Worm (Caenorhabditis elegans): ENCODE results near the gene ZK470.2.

The ZK470.2 gene

ce11 chrX:4157896-4158295 lies 22.9 kb downstream of the ZK470.2 start:
- TF ChIP-seq C34F6.9 (tag; optimal IDR thresholded peaks at IDR 0.05) (peak; percentile 25), nhr-129 (tag; optimal IDR thresholded peaks at IDR 0.05) (peak; percentile 55), sma-9 (GFP tag; optimal IDR thresholded peaks at IDR 0.05) (peak; percentile 70), sma-9 (tag; optimal IDR thresholded peaks at IDR 0.05) (no peak), ZK546.5 (tag; optimal IDR thresholded peaks at IDR 0.05) (no peak), F13H6.1 (tag; optimal IDR thresholded peaks at IDR 0.05) (peak; percentile 42), lsy-2 (tag; optimal IDR thresholded peaks at IDR 0.05) (peak in 1 of 2 experiments; percentile 44), mdl-1 (tag; optimal IDR thresholded peaks at IDR 0.05) (no peak), unc-62 (GFP tag; optimal IDR thresholded peaks at IDR 0.05) (no peak), ceh-16 (tag; optimal IDR thresholded peaks at IDR 0.05) (no peak), crh-2 (tag; optimal IDR thresholded peaks at IDR 0.05) (no peak), nhr-6 (tag; optimal IDR thresholded peaks at IDR 0.05) (no peak), R02D3.7 (tag; optimal IDR thresholded peaks at IDR 0.05) (no peak), dmd-4 (tag; optimal IDR thresholded peaks at IDR 0.05) (no peak), unc-39 (tag; optimal IDR thresholded peaks at IDR 0.05) (no peak), lin-13 (GFP tag; optimal IDR thresholded peaks at IDR 0.05) (no peak), egl-27 (tag; optimal IDR thresholded peaks at IDR 0.05) (no peak), alr-1 (tag; optimal IDR thresholded peaks at IDR 0.05) (no peak), nhr-23 (tag; optimal IDR thresholded peaks at IDR 0.05) (no peak), elt-1 (tag; optimal IDR thresholded peaks at IDR 0.05) (no peak)

DNA sequence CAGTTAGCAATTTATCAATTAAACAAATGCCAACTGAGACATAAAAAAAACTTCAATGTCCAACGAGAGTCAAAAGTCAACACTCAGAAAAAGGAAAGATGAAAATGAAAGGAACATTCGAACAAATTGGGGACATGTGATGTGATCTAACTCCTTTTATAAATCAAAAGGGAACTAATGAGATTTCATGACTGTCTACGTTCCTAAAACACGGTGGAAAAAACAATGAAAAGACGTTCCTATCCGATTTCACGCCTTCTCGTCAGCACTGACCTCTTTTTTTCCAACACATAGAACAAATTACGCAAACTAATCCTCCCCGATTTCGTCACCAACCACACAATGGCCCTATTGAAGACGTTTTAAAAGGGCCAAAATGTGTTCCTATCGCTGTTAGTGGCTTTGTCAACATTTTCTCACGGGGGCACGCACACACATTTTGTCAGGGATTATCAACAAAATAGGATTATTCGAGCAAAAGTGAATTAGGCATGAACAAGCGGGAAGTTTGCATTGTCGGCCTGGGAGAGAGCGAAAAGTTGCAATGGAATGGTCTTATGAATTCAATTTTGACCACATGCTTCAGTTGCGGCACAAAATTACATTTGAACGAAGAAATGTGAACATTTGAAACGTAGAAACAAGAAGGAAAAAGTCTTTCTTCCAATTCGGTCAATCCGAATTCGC lies 24.4 kb downstream of the ZK470.2 start:
- no peak for TF ChIP-seq unc-62 (GFP tag; optimal IDR thresholded peaks at IDR 0.05)
- no peak for TF ChIP-seq unc-39 (tag; optimal IDR thresholded peaks at IDR 0.05)
- no peak for TF ChIP-seq lin-11 (tag; optimal IDR thresholded peaks at IDR 0.05)
- TF ChIP-seq skn-1 (tag; optimal IDR thresholded peaks at IDR 0.05) = no peak
- no peak for TF ChIP-seq crh-2 (tag; optimal IDR thresholded peaks at IDR 0.05)
- no peak for TF ChIP-seq nhr-23 (tag; optimal IDR thresholded peaks at IDR 0.05)
- TF ChIP-seq alr-1 (tag; optimal IDR thresholded peaks at IDR 0.05) = no peak
- TF ChIP-seq nhr-10 (tag; optimal IDR thresholded peaks at IDR 0.05) = no peak
- no peak for TF ChIP-seq mdl-1 (tag; optimal IDR thresholded peaks at IDR 0.05)
- no peak for TF ChIP-seq ceh-82 (tag; optimal IDR thresholded peaks at IDR 0.05)

- TF ChIP-seq zag-1 (tag; optimal IDR thresholded peaks at IDR 0.05) (peak; percentile 14), unc-62 (GFP tag; optimal IDR thresholded peaks at IDR 0.05) (no peak), egl-27 (tag; optimal IDR thresholded peaks at IDR 0.05) (no peak), nhr-25 (tag; optimal IDR thresholded peaks at IDR 0.05) (no peak), lin-13 (GFP tag; optimal IDR thresholded peaks at IDR 0.05) (no peak), ztf-1 (GFP tag; conservative IDR thresholded peaks at IDR 0.05) (no peak), nhr-6 (tag; optimal IDR thresholded peaks at IDR 0.05) (no peak), unc-55 (GFP tag; optimal IDR thresholded peaks at IDR 0.05) (peak; percentile 55), fos-1 (tag; optimal IDR thresholded peaks at IDR 0.05) (no peak), snpc-4 (tag; optimal IDR thresholded peaks at IDR 0.05) (no peak), nhr-237 (tag; optimal IDR thresholded peaks at IDR 0.05) (no peak), C34F6.9 (tag; optimal IDR thresholded peaks at IDR 0.05) (no peak), blmp-1 (tag; optimal IDR thresholded peaks at IDR 0.05; ENCODE audit: insufficient read depth) (no peak), ceh-82 (tag; optimal IDR thresholded peaks at IDR 0.05) (no peak)
Observed at ce11 chrX:4159929-4160328, 25.0 kb downstream of the ZK470.2 start.

DNA sequence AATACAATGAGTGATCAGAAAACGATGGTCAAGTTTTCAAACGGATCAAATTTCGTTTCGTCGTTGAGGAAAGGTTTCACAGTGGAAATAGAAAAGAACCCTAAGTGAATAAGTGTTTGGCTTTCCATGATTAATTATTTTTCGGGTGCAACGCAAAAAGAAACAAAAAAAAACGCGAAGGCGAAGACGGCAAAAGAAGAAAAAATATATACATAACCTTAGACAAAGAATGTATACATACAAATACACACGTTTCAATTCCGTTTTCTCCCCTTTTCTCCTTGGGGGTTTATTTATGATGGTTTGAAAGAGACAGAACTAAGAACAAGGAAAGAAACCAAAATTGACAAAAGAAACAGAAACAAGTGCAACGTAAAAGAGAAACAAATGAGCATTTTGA lies 27.0 kb downstream of the ZK470.2 start:
- no peak for TF ChIP-seq nhr-10 (tag; optimal IDR thresholded peaks at IDR 0.05)
- TF ChIP-seq unc-55 (GFP tag; optimal IDR thresholded peaks at IDR 0.05) = peak; percentile 10

ce11 chrX:4163391-4163790 lies 28.4 kb downstream of the ZK470.2 start, which contains the start of gene ZK470.1:
TSS of gene ZK470.1 (plus strand) at chrX:4163691.
- no peak for TF ChIP-seq nhr-21 (tag; optimal IDR thresholded peaks at IDR 0.05)
- TF ChIP-seq elt-1 (tag; optimal IDR thresholded peaks at IDR 0.05) = no peak
- TF ChIP-seq ztf-4 (tag; optimal IDR thresholded peaks at IDR 0.05) = no peak
- TF ChIP-seq zag-1 (tag; optimal IDR thresholded peaks at IDR 0.05) = no peak
- TF ChIP-seq dmd-4 (tag; optimal IDR thresholded peaks at IDR 0.05) = no peak
- TF ChIP-seq sma-3 (GFP tag; optimal IDR thresholded peaks at IDR 0.05) = no peak
- TF ChIP-seq ceh-16 (tag; optimal IDR thresholded peaks at IDR 0.05) = no peak
- TF ChIP-seq nhr-12 (tag; optimal IDR thresholded peaks at IDR 0.05) = no peak
- TF ChIP-seq nhr-6 (tag; optimal IDR thresholded peaks at IDR 0.05) = no peak
- TF ChIP-seq nhr-77 (tag; optimal IDR thresholded peaks at IDR 0.05) = no peak
- no peak for TF ChIP-seq nhr-129 (tag; optimal IDR thresholded peaks at IDR 0.05)
- no peak for TF ChIP-seq gmeb-1 (tag; optimal IDR thresholded peaks at IDR 0.05)
- no peak for TF ChIP-seq ceh-82 (tag; optimal IDR thresholded peaks at IDR 0.05)
- no peak for TF ChIP-seq ztf-11 (tag; optimal IDR thresholded peaks at IDR 0.05)
- no peak for TF ChIP-seq mdl-1 (tag; optimal IDR thresholded peaks at IDR 0.05)
- TF ChIP-seq unc-39 (tag; optimal IDR thresholded peaks at IDR 0.05) = no peak
